Fruit fly (Drosophila melanogaster) whole organism, pupa: ENCODE measurements around the gene rst.

Experiments used
- CG10348 ChIP-seq: fragments of 200-800 bp; sonication (Bioruptor generic); IDR thresholded peaks from 2 replicates; pipeline ENCODE4 v1.3.6; 2022; ENCODE audit warnings: missing biosample characterization, missing genetic modification characterization
- CG12605 ChIP-seq: fragments of 200-800 bp; sonication (Bioruptor generic); IDR thresholded peaks from 2 replicates; pipeline ENCODE4 v1.3.6; 2022; ENCODE audit warnings: missing biosample characterization, missing genetic modification characterization
- CG13204 ChIP-seq: fragments of 200-800 bp; sonication (Bioruptor generic); optimal IDR thresholded peaks from 2 replicates; lab custom pipeline; 2018; ENCODE audit warnings: missing biosample characterization, mild to moderate bottlenecking, missing genetic modification characterization, moderate library complexity
- CG14655 ChIP-seq: fragments of 200-800 bp; sonication (Bioruptor generic); optimal IDR thresholded peaks from 3 replicates; lab custom pipeline; 2017; ENCODE audit warnings: mild to moderate bottlenecking, missing biosample characterization, missing genetic modification reagents, missing genetic modification characterization
- CG15710 ChIP-seq: fragments of 200-800 bp; sonication (Bioruptor generic); optimal IDR thresholded peaks from 2 replicates; lab custom pipeline; 2018; ENCODE audit warnings: missing biosample characterization, mild to moderate bottlenecking, missing genetic modification characterization, moderate library complexity
- CG17806 ChIP-seq: fragments of 200-800 bp; sonication (Bioruptor generic); optimal IDR thresholded peaks from 2 replicates; lab custom pipeline; 2018; ENCODE audit warnings: missing biosample characterization, mild to moderate bottlenecking, missing genetic modification characterization, moderate library complexity
- CG32121 ChIP-seq: fragments of 200-800 bp; sonication (Bioruptor generic); IDR thresholded peaks from 2 replicates; pipeline ENCODE4 v1.3.6; 2022; ENCODE audit warnings: missing biosample characterization, missing genetic modification characterization
- CG34367 ChIP-seq: fragments of 200-800 bp; sonication (Bioruptor generic); optimal IDR thresholded peaks from 2 replicates; lab custom pipeline; 2018; ENCODE audit warnings: missing biosample characterization, mild to moderate bottlenecking, missing genetic modification characterization
- CG4496 ChIP-seq: fragments of 200-800 bp; sonication (Bioruptor generic); IDR thresholded peaks from 3 replicates; pipeline ENCODE4 v1.3.6; 2022; ENCODE audit warnings: missing biosample characterization, missing genetic modification characterization
- CG8159 ChIP-seq: fragments of 200-800 bp; sonication (Bioruptor generic); optimal IDR thresholded peaks from 3 replicates; lab custom pipeline; 2018; ENCODE audit warnings: missing biosample characterization, mild to moderate bottlenecking, missing genetic modification characterization, moderate library complexity
- CG8301 ChIP-seq: fragments of 200-800 bp; sonication (Bioruptor generic); optimal IDR thresholded peaks from 2 replicates; lab custom pipeline; 2018; ENCODE audit warnings: missing biosample characterization, mild to moderate bottlenecking, missing genetic modification characterization
- CG9948 ChIP-seq: fragments of 200-800 bp; sonication (Bioruptor generic); optimal IDR thresholded peaks from 2 replicates; lab custom pipeline; 2018; ENCODE audit warnings: missing biosample characterization, mild to moderate bottlenecking, missing genetic modification characterization, moderate library complexity
- D1 ChIP-seq: fragments of 200-800 bp; sonication (Bioruptor generic); optimal IDR thresholded peaks from 2 replicates; lab custom pipeline; 2018; ENCODE audit warnings: missing biosample characterization, mild to moderate bottlenecking, missing genetic modification characterization, moderate library complexity
- EcR ChIP-seq: fragments of 200-800 bp; sonication (Bioruptor generic); optimal IDR thresholded peaks from 3 replicates; lab custom pipeline; 2019; ENCODE audit warnings: missing biosample characterization, missing genetic modification characterization, mild to moderate bottlenecking, moderate library complexity, missing genetic modification reagents
- Ets98B ChIP-seq: fragments of 200-800 bp; sonication (Bioruptor generic); IDR thresholded peaks from 2 replicates; pipeline ENCODE4 v1.3.6; 2022; ENCODE audit warnings: missing biosample characterization, missing genetic modification characterization
- Pif1A ChIP-seq: fragments of 200-800 bp; sonication (Bioruptor generic); optimal IDR thresholded peaks from 3 replicates; lab custom pipeline; 2016; ENCODE audit warnings: missing biosample characterization, missing genetic modification characterization
- Pif1B ChIP-seq: fragments of 200-800 bp; sonication (Bioruptor generic); optimal IDR thresholded peaks from 3 replicates; lab custom pipeline; 2016; ENCODE audit warnings: missing biosample characterization, missing genetic modification characterization
- Snoo ChIP-seq: fragments of 200-800 bp; sonication (Bioruptor generic); optimal IDR thresholded peaks from 3 replicates; lab custom pipeline; 2017; ENCODE audit warnings: missing biosample characterization, mild to moderate bottlenecking, missing genetic modification characterization, inconsistent platforms
- fd96Ca ChIP-seq: fragments of 200-800 bp; sonication (Bioruptor generic); IDR thresholded peaks from 3 replicates; pipeline ENCODE4 v1.3.6; 2022; ENCODE audit warnings: missing biosample characterization, missing genetic modification characterization
- gl ChIP-seq: fragments of 200-800 bp; sonication (Bioruptor generic); optimal IDR thresholded peaks from 2 replicates; lab custom pipeline; 2018; ENCODE audit warnings: missing biosample characterization, mild to moderate bottlenecking, missing genetic modification characterization
- rn ChIP-seq: fragments of 200-800 bp; sonication (Bioruptor generic); IDR thresholded peaks from 2 replicates; pipeline ENCODE4 v1.3.6; 2022; ENCODE audit warnings: missing biosample characterization, missing genetic modification characterization

Gene rst

DNA sequence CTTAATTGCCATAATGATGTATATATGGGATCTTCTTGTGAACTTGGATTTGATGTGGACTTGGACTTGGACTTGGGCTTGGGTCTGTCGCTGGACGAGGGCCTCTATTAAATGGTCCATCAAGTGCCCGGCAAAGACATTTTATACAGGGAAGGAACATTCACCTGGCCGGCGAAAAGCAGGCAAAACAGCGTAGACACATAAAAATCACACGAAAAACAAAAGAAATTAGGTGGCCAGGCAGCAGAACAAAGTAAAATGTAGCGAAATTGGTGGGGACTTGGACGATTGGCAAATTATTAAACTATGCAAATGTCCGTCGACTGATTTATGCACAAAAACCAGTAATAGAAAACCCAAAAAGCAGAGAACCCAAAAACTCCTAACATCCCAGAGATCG is 46.5 kb downstream of the rst start, which contains the start of gene CG14424:
CG14424 (minus strand) TSS at position 101 of the 400 bp plus-strand sequence.
- no peak for TF ChIP-seq rn (GFP tag; lab: Robert Waterston, UW)
- TF ChIP-seq EcR (GFP tag; lab: Kevin White, UChicago), result no peak
- no peak for TF ChIP-seq CG9948 (tag; lab: Kevin White, UChicago)

DNA sequence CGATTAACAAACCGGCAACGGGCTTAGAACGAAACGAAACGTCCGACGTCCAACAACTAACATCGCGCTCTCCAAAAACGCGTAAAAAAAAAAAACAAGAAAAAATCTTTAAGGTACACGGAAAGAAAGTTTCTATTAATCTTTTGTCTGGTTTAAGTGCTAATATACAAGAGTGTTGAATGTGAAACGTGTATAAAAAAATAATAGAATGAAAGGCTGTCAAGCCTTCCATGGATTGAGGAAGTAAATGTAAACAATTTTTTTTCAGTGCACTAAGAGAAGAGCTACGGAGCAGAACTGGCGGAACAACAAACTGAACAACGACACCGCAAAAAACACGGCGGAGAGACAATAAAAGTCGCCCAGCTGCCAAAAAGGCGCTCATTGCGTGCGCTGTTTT is 53.9 kb downstream of the rst start, which contains the start of gene CG3588:
CG3588 (plus strand) TSS at position 29 of the 400 bp plus-strand sequence.
- TF ChIP-seq CG32121 (GFP tag; lab: Robert Waterston, UW) (no peak), Snoo (tag; lab: Kevin White, UChicago) (no peak), CG8159 (tag; lab: Kevin White, UChicago) (no peak)

DNA sequence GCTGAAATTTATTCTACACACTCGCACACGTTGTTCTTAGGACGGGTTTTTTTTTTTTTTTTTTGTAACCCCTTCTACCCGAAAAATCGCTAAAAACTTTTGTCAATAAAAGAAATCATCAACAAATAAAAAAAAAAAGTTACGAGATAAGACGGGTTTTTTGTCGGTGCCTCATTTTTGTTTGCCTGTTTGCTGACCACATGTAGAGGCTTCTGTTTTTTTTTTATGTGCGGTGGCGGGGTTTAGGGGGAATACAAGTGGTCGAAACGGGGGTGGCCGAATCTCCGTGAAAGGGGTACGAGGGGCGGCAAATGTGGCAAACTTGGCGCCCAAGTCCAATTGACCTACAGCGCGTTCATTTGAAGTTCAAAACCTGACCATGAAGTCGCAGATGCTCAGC is 55.1 kb downstream of the rst start:
- TF ChIP-seq Pif1A (GFP tag; lab: Kevin White, UChicago) (no peak), CG12605 (GFP tag; lab: Robert Waterston, UW) (no peak), CG13204 (GFP tag; lab: Kevin White, UChicago) (no peak), Ets98B (GFP tag; lab: Robert Waterston, UW) (no peak), CG17806 (tag; lab: Kevin White, UChicago) (no peak), CG32121 (GFP tag; lab: Robert Waterston, UW) (no peak), rn (GFP tag; lab: Robert Waterston, UW) (no peak), CG8301 (no peak), Snoo (tag; lab: Kevin White, UChicago) (no peak), EcR (GFP tag; lab: Kevin White, UChicago) (no peak), CG8159 (tag; lab: Kevin White, UChicago) (no peak), CG4496 (GFP tag; lab: Robert Waterston, UW) (no peak)

DNA sequence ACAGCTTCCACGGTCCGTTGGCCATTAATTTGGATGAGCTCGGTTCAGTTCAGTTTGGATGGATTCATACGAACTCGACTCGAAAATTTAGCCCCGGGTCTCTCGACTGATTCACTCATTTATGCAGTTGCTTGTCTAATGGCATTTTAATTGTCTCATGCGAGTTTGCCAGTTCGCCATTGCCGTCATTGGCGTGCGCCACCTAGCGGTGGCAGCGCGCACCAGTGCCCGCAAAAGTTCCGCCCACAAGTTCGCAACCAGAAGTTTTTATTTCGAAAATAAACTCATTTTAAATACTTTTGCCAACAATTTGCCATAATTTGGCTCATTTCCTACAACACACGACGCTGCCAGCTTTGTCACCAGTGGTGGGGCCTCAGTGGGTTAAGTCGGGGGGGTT is 58.5 kb downstream of the rst start:
- TF ChIP-seq Snoo (tag; lab: Kevin White, UChicago), result no peak
- TF ChIP-seq EcR (GFP tag; lab: Kevin White, UChicago), result no peak
- TF ChIP-seq CG8159 (tag; lab: Kevin White, UChicago), result no peak
- TF ChIP-seq fd96Ca, result no peak
- no peak for TF ChIP-seq CG15710 (tag; lab: Kevin White, UChicago)
- TF ChIP-seq CG14655, result no peak
- TF ChIP-seq D1 (tag; lab: Kevin White, UChicago), result no peak
- TF ChIP-seq CG17806 (tag; lab: Kevin White, UChicago), result no peak
- no peak for TF ChIP-seq Pif1B (GFP tag; lab: Kevin White, UChicago)
- TF ChIP-seq, all 21 proteins: peak for 0

DNA sequence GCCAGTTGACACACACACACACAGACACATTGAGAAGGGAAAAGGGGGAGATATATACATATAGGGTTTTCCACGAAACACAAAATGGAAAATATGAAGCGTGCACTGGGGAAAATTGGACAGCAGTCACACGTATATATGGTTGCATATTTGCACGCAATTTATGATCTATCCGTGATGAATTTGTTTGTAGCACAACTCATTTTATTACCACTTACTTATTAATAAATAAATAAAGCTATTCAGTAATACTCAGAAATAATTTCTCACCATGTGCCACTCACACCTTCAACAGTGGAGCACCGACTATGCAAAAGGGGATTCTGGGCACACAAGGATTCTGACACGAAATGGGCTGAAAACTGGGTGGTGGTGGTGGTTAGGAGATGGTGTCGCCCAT is 59.5 kb downstream of the rst start:
- no peak for TF ChIP-seq Snoo (tag; lab: Kevin White, UChicago)
- peak; percentile 5 for TF ChIP-seq CG9948 (tag; lab: Kevin White, UChicago)
- TF ChIP-seq CG15710 (tag; lab: Kevin White, UChicago), result peak; percentile 16
- TF ChIP-seq fd96Ca, result no peak
- TF ChIP-seq CG8159 (tag; lab: Kevin White, UChicago), result peak; percentile 34
- peak; percentile 6 for TF ChIP-seq CG14655

DNA sequence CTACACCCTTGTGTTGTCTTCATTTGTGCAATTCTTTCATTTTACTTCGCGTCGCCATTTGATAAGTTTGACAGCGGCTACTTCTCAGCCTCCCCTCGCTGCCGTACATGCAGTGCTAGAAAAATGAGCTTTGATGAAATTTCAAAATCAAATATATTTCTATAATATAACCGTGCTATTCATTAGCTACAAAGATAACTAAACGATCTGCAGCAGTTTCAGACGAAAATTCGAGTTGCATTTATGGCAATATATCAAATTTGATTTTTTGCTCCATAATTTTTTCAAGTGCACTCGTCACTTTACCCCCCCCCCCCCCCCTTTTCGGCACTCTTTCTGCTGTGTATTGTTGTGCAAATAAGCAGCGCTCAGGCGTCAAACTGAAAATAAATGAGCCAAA is 61.1 kb downstream of the rst start:
- TF ChIP-seq CG34367 (tag; lab: Kevin White, UChicago) (no peak), CG8159 (tag; lab: Kevin White, UChicago) (no peak), Ets98B (GFP tag; lab: Robert Waterston, UW) (no peak), D1 (tag; lab: Kevin White, UChicago) (no peak), gl (tag; lab: Kevin White, UChicago) (no peak), CG13204 (GFP tag; lab: Kevin White, UChicago) (no peak), CG14655 (no peak), EcR (GFP tag; lab: Kevin White, UChicago) (no peak), Pif1A (GFP tag; lab: Kevin White, UChicago) (no peak), fd96Ca (no peak), CG32121 (GFP tag; lab: Robert Waterston, UW) (no peak), CG17806 (tag; lab: Kevin White, UChicago) (no peak), CG9948 (tag; lab: Kevin White, UChicago) (no peak), CG15710 (tag; lab: Kevin White, UChicago) (no peak), CG10348 (no peak), CG12605 (GFP tag; lab: Robert Waterston, UW) (no peak), CG4496 (GFP tag; lab: Robert Waterston, UW) (no peak), rn (GFP tag; lab: Robert Waterston, UW) (no peak), CG8301 (no peak), Snoo (tag; lab: Kevin White, UChicago) (no peak)

DNA sequence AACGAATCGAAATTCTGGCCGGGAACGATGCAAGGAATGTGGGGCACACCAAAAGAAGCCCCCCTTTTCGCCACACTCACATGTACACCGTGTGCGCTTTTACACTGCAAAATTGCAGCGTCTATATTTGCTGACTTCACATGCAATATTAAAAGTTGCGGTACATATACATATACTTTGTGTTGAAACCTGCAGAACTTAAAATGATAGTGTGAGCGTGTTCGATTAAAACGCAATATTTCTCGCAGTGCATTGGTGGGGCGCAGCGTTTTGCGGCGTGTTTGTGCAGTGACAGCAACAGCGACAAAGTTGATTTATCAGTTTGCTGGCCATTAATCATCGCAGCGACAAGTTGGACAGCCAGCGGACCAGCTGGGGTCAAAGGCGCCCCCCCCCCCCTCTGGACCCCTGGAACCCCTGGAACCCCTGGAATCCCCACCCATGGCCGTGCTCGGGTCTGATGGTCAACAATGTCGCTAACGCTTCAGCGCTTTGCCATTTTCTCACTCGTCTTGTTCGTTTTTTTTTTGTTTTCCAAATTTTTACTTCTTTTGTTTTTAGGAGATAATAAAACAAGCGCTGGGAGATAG is 66.4 kb downstream of the rst start:
- TF ChIP-seq fd96Ca (0 out of 3 replicates have a peak, but pooled peaks have one; percentile 27), CG17806 (tag; lab: Kevin White, UChicago) (peak; percentile 14), Pif1A (GFP tag; lab: Kevin White, UChicago) (peak; percentile 9), D1 (tag; lab: Kevin White, UChicago) (no peak), Pif1B (GFP tag; lab: Kevin White, UChicago) (no peak), CG4496 (GFP tag; lab: Robert Waterston, UW) (peak; percentile 41; the same call in 1 of the 3 replicates), Ets98B (GFP tag; lab: Robert Waterston, UW) (0 out of 2 replicates have a peak, but pooled peaks have one; percentile 18), CG15710 (tag; lab: Kevin White, UChicago) (no peak), CG14655 (peak; percentile 16), CG8159 (tag; lab: Kevin White, UChicago) (peak; percentile 20), CG9948 (tag; lab: Kevin White, UChicago) (peak; percentile 7), CG34367 (tag; lab: Kevin White, UChicago) (peak; percentile 15)
